Fruit fly (Drosophila melanogaster) whole organism: ENCODE measurements around the gene CG32087.

Experiments used
- CG8478 ChIP-seq: fragments of >200 bp; optimal IDR thresholded peaks from 2 replicates; lab custom pipeline; 2018; ENCODE audit warnings: inconsistent platforms
- Dll ChIP-seq: fragments of >200 bp; optimal IDR thresholded peaks from 2 replicates; lab custom pipeline; 2017
- EcR ChIP-seq, 2 experiments: fragments of >200 bp; optimal IDR thresholded peaks; 2 replicates each; lab custom pipeline; 2017; ENCODE audit warnings: missing biosample characterization in 2 of 2, missing genetic modification characterization in 2 of 2, missing genetic modification reagents in 2 of 2
- pan ChIP-seq: fragments of >200 bp; optimal IDR thresholded peaks from 2 replicates; lab custom pipeline; 2017
- psq ChIP-seq: fragments of >200 bp; optimal IDR thresholded peaks from 2 replicates; lab custom pipeline; 2017
- usp ChIP-seq: fragments of >200 bp; optimal IDR thresholded peaks from 2 replicates; lab custom pipeline; 2017; ENCODE audit warnings: missing biosample characterization, missing genetic modification characterization, mixed read lengths

dm6 chr3L:11704902-11705546 is 26.9 kb upstream of the CG32087 start:
- TF ChIP-seq psq (lab: Kevin White, UChicago) (no peak), pan (lab: Kevin White, UChicago) (no peak), Dll (no peak), CG8478 (lab: Kevin White, UChicago) (no peak), usp (GFP tag; lab: Kevin White, UChicago) (no peak), EcR (GFP tag; optimal IDR thresholded peaks at IDR 0.05; lab: Kevin White, UChicago) (no peak)
